Fruit fly (Drosophila melanogaster): ENCODE results near the gene trr.

- TF ChIP-seq Myc (optimal IDR thresholded peaks at IDR 0.05) = no peak
- TF ChIP-seq insv (optimal IDR thresholded peaks at IDR 0.05) = no peak
Observed at dm6 chrX:1909533-1909932, 19.8 kb upstream of the trr start.

Data from Kc167 (cell line).